Worm (Caenorhabditis elegans) whole organism, L1 larva: Measurements from ENCODE around the gene F54F2.7.

Experiments
- C04F5.9 ChIP-seq: sonication (generic microtip); optimal IDR thresholded peaks from 2 replicates; lab custom pipeline; 2016; ENCODE audit warnings: missing genetic modification characterization, missing compliant biosample characterization
- F16B12.6 ChIP-seq: fragments of 150-350 bp; optimal IDR thresholded peaks from 2 replicates; lab custom pipeline; 2014; ENCODE audit warnings: missing biosample characterization, missing genetic modification characterization
- Y116A8C.19 ChIP-seq: sonication (generic microtip); optimal IDR thresholded peaks from 2 replicates; lab custom pipeline; 2016; ENCODE audit warnings: missing compliant biosample characterization, missing genetic modification characterization, borderline replicate concordance
- blmp-1 ChIP-seq: fragments of 150-350 bp; optimal IDR thresholded peaks from 2 replicates; lab custom pipeline; 2014; ENCODE audit warnings: missing biosample characterization, missing genetic modification characterization
- ceh-8 ChIP-seq: fragments of 200-800 bp; sonication (Bioruptor generic); optimal IDR thresholded peaks from 2 replicates; lab custom pipeline; 2018; ENCODE audit warnings: mild to moderate bottlenecking, missing genetic modification characterization, moderate library complexity, missing compliant biosample characterization
- ces-1 ChIP-seq: fragments of 150-350 bp; optimal IDR thresholded peaks from 2 replicates; lab custom pipeline; 2014; ENCODE audit warnings: missing biosample characterization, missing genetic modification reagents, missing genetic modification characterization
- dpl-1 ChIP-seq, 3 experiments: fragments of 150-350 bp in 2 of 3; sonication (generic microtip) in 1 of 3; optimal IDR thresholded peaks; 2 replicates each; lab custom pipeline; 2014 to 2017; ENCODE audit warnings: missing biosample characterization in 3 of 3, missing genetic modification characterization in 3 of 3, missing genetic modification reagents in 3 of 3
- efl-1 ChIP-seq, 4 experiments: fragments of 150-350 bp; optimal IDR thresholded peaks in 3 of 4; peaks in 1 of 4; 1 replicate in 1 of 4; 2 replicates in 3 of 4; lab custom pipeline; 2014; ENCODE audit warnings: missing biosample characterization in 2 of 4, missing genetic modification characterization in 2 of 4, missing genetic modification reagents in 2 of 4
- egl-13 ChIP-seq: sonication (generic microtip); optimal IDR thresholded peaks from 2 replicates; lab custom pipeline; 2016; ENCODE audit warnings: missing genotype, missing genetic modification reagents, missing genetic modification characterization, missing compliant biosample characterization
- elt-2 ChIP-seq: sonication (generic microtip); optimal IDR thresholded peaks from 2 replicates; lab custom pipeline; 2016; ENCODE audit warnings: missing genetic modification characterization, mild to moderate bottlenecking, inconsistent platforms, missing compliant biosample characterization, missing genetic modification reagents
- ets-5 ChIP-seq: fragments of 200-800 bp; sonication (Bioruptor generic); IDR thresholded peaks from 2 replicates; pipeline ENCODE4 v1.3.6; 2022; ENCODE audit warnings: missing genetic modification characterization, missing compliant biosample characterization
- fkh-10 ChIP-seq: sonication (generic microtip); optimal IDR thresholded peaks from 2 replicates; lab custom pipeline; 2017; ENCODE audit warnings: missing biosample characterization, missing genetic modification reagents, missing genetic modification characterization
- fkh-4 ChIP-seq: sonication (generic microtip); optimal IDR thresholded peaks from 2 replicates; lab custom pipeline; 2016; ENCODE audit warnings: missing compliant biosample characterization, missing genetic modification characterization, borderline replicate concordance
- hlh-4 ChIP-seq: sonication (generic microtip); optimal IDR thresholded peaks from 2 replicates; lab custom pipeline; 2016; ENCODE audit warnings: mild to moderate bottlenecking, missing genetic modification characterization, missing compliant biosample characterization
- lin-35 ChIP-seq, 2 experiments: fragments of 150-350 bp; optimal IDR thresholded peaks; 2 replicates each; lab custom pipeline; 2014; ENCODE audit warnings: missing biosample characterization in 2 of 2, missing genetic modification characterization in 2 of 2, missing genetic modification reagents in 2 of 2
- lir-3 ChIP-seq: sonication (generic microtip); optimal IDR thresholded peaks from 2 replicates; lab custom pipeline; 2016; ENCODE audit warnings: mild to moderate bottlenecking, missing genetic modification characterization, moderate library complexity, missing compliant biosample characterization; ENCODE audit not compliant: poor library complexity
- mdl-1 ChIP-seq, 2 experiments: fragments of 150-350 bp; optimal IDR thresholded peaks; 2 replicates each; lab custom pipeline; 2014 to 2017; ENCODE audit warnings: missing biosample characterization in 2 of 2, missing genetic modification characterization in 2 of 2, inconsistent platforms in 1 of 2
- mep-1 ChIP-seq: fragments of 150-350 bp; optimal IDR thresholded peaks from 2 replicates; lab custom pipeline; 2014; ENCODE audit warnings: missing biosample characterization, missing genetic modification characterization
- nhr-11 ChIP-seq: fragments of 150-350 bp; optimal IDR thresholded peaks from 2 replicates; lab custom pipeline; 2014; ENCODE audit warnings: missing biosample characterization, missing genetic modification characterization
- nhr-12 ChIP-seq: sonication (generic microtip); optimal IDR thresholded peaks from 2 replicates; lab custom pipeline; 2017; ENCODE audit warnings: missing biosample characterization, missing genetic modification characterization
- nhr-20 ChIP-seq: sonication (generic microtip); optimal IDR thresholded peaks from 2 replicates; lab custom pipeline; 2016; ENCODE audit warnings: mild to moderate bottlenecking, missing genetic modification characterization, missing compliant biosample characterization
- nhr-47 ChIP-seq: sonication (generic microtip); optimal IDR thresholded peaks from 2 replicates; lab custom pipeline; 2016; ENCODE audit warnings: mild to moderate bottlenecking, missing genetic modification characterization, moderate library complexity, missing compliant biosample characterization
- nhr-76 ChIP-seq: sonication (generic microtip); optimal IDR thresholded peaks from 2 replicates; lab custom pipeline; 2017; ENCODE audit warnings: missing biosample characterization, missing genetic modification characterization
- nhr-85 ChIP-seq: sonication (generic microtip); peaks from one replicate; lab custom pipeline; 2016; ENCODE audit warnings: missing genetic modification characterization, inconsistent platforms, missing compliant biosample characterization
- pag-3 ChIP-seq: sonication (generic microtip); optimal IDR thresholded peaks from 2 replicates; lab custom pipeline; 2017; ENCODE audit warnings: missing genetic modification characterization, mild to moderate bottlenecking, missing compliant biosample characterization, antibody characterized with exemption, borderline replicate concordance; ENCODE audit not compliant: insufficient read depth
- rnt-1 ChIP-seq: sonication (generic microtip); optimal IDR thresholded peaks from 2 replicates; lab custom pipeline; 2016; ENCODE audit warnings: mild to moderate bottlenecking, missing genetic modification characterization, moderate library complexity, missing compliant biosample characterization
- snu-23 ChIP-seq: sonication (generic microtip); optimal IDR thresholded peaks from 2 replicates; lab custom pipeline; 2016; ENCODE audit warnings: missing genetic modification characterization, missing compliant biosample characterization
- sox-4 ChIP-seq: sonication (generic microtip); optimal IDR thresholded peaks from 2 replicates; lab custom pipeline; 2016; ENCODE audit warnings: missing genetic modification characterization, missing compliant biosample characterization
- tbx-2 ChIP-seq: sonication (generic microtip); optimal IDR thresholded peaks from 2 replicates; lab custom pipeline; 2016; ENCODE audit warnings: missing genetic modification characterization, missing compliant biosample characterization
- tlp-1 ChIP-seq: fragments of 150-350 bp; optimal IDR thresholded peaks from 2 replicates; lab custom pipeline; 2014; ENCODE audit warnings: missing biosample characterization, missing genetic modification characterization
- unc-30 ChIP-seq: sonication (generic microtip); optimal IDR thresholded peaks from 2 replicates; lab custom pipeline; 2017; ENCODE audit warnings: missing biosample characterization, missing genetic modification characterization
- zip-4 ChIP-seq: fragments of 200-800 bp; sonication (Bioruptor generic); optimal IDR thresholded peaks from 2 replicates; lab custom pipeline; 2018; ENCODE audit warnings: mild to moderate bottlenecking, missing genetic modification characterization, moderate library complexity, missing compliant biosample characterization

The F54F2.7 gene

DNA sequence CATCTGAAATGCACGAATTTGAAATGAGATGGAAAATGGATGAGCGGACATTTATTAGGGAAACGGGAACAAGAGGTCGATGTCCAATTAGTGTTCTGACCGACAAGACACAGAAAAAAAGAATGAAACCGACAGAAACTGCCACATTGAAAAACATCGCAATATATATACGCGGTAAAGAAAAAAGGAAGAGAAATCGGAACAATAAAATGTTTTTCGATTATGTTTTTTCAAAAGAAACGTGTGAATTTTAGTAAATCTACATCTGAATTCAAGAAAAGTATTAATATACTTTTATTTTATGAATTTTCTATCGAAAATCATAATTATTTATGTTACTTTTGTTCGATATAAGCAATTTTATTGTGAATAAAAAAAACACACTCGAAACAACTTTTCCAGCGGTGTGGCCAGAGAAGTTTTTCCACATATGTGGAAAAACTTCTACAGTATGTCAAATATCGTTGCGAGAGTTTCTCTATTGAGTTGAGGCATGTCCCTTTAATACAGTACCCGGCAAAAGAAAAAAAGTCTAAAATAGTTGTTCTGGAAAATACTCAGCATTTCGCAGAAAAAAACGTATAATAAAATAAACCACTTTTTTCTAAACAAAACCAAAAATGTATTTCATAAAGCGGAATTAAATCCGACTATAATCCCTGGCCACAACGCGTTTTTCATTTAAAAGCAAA, 24.1 kb upstream of the F54F2.7 start, which contains the start of gene F44E2.10:
Gene F44E2.10 (minus strand): TSS at position 51 of the 692 bp plus-strand sequence.
- TF ChIP-seq elt-2 (tag; lab: Kevin White, UChicago) = no peak

- TF ChIP-seq snu-23 (GFP tag; lab: Kevin White, UChicago) = no peak
- TF ChIP-seq mep-1 = peak; percentile 19
- TF ChIP-seq blmp-1 (tag; lab: Kevin White, UChicago) = peak; percentile 28
- no peak for TF ChIP-seq ceh-8
- peak; percentile 10 for TF ChIP-seq lir-3 (tag; lab: Kevin White, UChicago)
- TF ChIP-seq efl-1 (optimal IDR thresholded peaks at IDR 0.05; lab: Kevin White, UChicago) = peak; percentile 28
- TF ChIP-seq efl-1 (GFP tag; optimal IDR thresholded peaks at IDR 0.05 in 1 of 2; lab: Kevin White, UChicago) = peak in 1 of 2 experiments; percentile 28
- TF ChIP-seq lin-35 (GFP tag; optimal IDR thresholded peaks at IDR 0.05; lab: Kevin White, UChicago) = peak; percentile 22 to 38
- TF ChIP-seq dpl-1 (GFP tag; optimal IDR thresholded peaks at IDR 0.05; lab: Kevin White, UChicago) = peak in 2 of 3 experiments; percentile 18 to 42
- TF ChIP-seq nhr-47 (tag; lab: Kevin White, UChicago) = no peak
These were observed 22.1 kb upstream of the F54F2.7 start, which contains the start of gene F44E2.3 for ce11 chrIII:8829245-8829644. Gene F44E2.3 (minus strand): TSS chrIII:8829305.

ce11 chrIII:8827128-8827527, 20.0 kb upstream of the F54F2.7 start, which contains the start of gene F54F2.9:
Gene F54F2.9 (minus strand): TSS chrIII:8827228.
- TF ChIP-seq nhr-11 (tag; lab: Kevin White, UChicago) = no peak
- TF ChIP-seq hlh-4 (tag; lab: Kevin White, UChicago) = no peak
- TF ChIP-seq elt-2 (tag; lab: Kevin White, UChicago) = no peak
- TF ChIP-seq unc-30 (tag; lab: Kevin White, UChicago) = no peak
- no peak for TF ChIP-seq pag-3 (tag; lab: Kevin White, UChicago)
- no peak for TF ChIP-seq nhr-12 (tag; lab: Kevin White, UChicago)
- no peak for TF ChIP-seq Y116A8C.19 (tag; lab: Kevin White, UChicago)
- TF ChIP-seq sox-4 (tag; lab: Kevin White, UChicago) = no peak

DNA sequence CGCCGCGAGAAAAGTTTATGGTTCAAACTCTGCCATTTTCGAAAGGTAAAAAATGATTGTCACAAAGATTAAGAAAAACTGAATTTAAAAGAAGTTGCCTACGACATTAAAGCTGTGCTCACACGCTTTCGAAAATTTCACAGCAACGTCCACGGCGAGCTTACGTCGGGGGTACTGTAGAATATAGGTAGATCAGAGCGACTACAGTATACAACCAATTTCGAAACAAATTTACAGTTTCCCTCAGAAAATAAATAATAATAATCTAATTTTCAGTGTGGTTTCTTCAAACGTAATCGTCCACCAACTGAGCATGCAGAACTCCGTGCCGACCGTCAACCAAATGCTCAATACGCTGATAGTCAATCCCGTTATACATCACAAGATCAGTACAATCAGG, 17.4 kb upstream of the F54F2.7 start:
- TF ChIP-seq blmp-1 (tag; lab: Kevin White, UChicago) (no peak), fkh-10 (GFP tag; lab: Kevin White, UChicago) (no peak), nhr-20 (no peak)

- TF ChIP-seq egl-13 (tag; lab: Kevin White, UChicago) (no peak), fkh-4 (no peak), nhr-76 (tag; lab: Kevin White, UChicago) (no peak), ces-1 (GFP tag; lab: Kevin White, UChicago) (no peak), C04F5.9 (tag; lab: Kevin White, UChicago) (no peak), nhr-20 (no peak), zip-4 (GFP tag; lab: Kevin White, UChicago) (no peak), nhr-85 (tag; lab: Kevin White, UChicago) (no peak), ets-5 (GFP tag; lab: Robert Waterston, UW) (no peak), tbx-2 (tag; lab: Kevin White, UChicago) (no peak), mdl-1 (tag; optimal IDR thresholded peaks at IDR 0.05; lab: Kevin White, UChicago) (no peak), tlp-1 (no peak), rnt-1 (tag; lab: Kevin White, UChicago) (no peak), F16B12.6 (tag; lab: Kevin White, UChicago) (no peak)
These were observed 11.5 kb upstream of the F54F2.7 start, which contains the start of gene pat-2 for ce11 chrIII:8818599-8818998. Gene pat-2 (plus strand): TSS chrIII:8818899.
